Worm (Caenorhabditis elegans): Measurements from ENCODE around the gene slc-28.2.

- TF ChIP-seq ets-4 (GFP tag; optimal IDR thresholded peaks at IDR 0.05) (no peak), ztf-6 (GFP tag; IDR thresholded peaks at IDR 0.05) (no peak), K11D2.4 (GFP tag; IDR thresholded peaks at IDR 0.05) (no peak), mxl-1 (tag; optimal IDR thresholded peaks at IDR 0.05) (no peak), dpff-1 (tag; optimal IDR thresholded peaks at IDR 0.05) (no peak), hmg-20 (GFP tag; IDR thresholded peaks at IDR 0.05) (no peak), madf-8 (GFP tag; conservative IDR thresholded peaks at IDR 0.05) (no peak), dox-1 (GFP tag; IDR thresholded peaks at IDR 0.05) (no peak), T26A5.8 (tag; optimal IDR thresholded peaks at IDR 0.05) (no peak), unc-62 (GFP tag; optimal IDR thresholded peaks at IDR 0.05) (peak; percentile 62), tlf-1 (GFP tag; optimal IDR thresholded peaks at IDR 0.05) (no peak), nfya-1 (tag; optimal IDR thresholded peaks at IDR 0.05; ENCODE audit: borderline replicate concordance, insufficient read depth) (no peak)
Measured at ce11 chrV:3505745-3506144, 45.7 kb downstream of the slc-28.2 start.

Data from whole organism, young adult.